Worm (Caenorhabditis elegans): ENCODE data around the gene dmd-6.

DNA sequence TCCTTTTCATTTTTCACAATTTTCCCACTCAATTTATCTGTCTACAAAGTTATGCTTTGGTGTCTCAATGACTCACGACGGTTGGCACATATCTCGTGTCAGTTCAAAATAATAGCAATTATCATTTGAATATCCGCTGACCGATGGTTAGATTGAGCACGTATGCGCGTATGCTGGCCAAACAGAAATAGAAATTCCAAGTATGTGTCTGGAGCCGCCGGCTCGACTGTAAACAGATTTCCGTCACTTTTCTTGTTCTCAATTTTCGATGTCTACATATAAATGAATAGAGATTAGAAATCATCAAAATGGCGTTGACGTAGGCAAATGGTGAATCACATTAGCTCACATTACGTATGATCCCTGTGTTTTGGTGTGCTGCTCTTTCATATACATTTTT, 4.7 kb downstream of the dmd-6 start:
- TF ChIP-seq F57C9.4 (tag; optimal IDR thresholded peaks at IDR 0.05) (no peak), rec-8 (tag; optimal IDR thresholded peaks at IDR 0.05) (no peak)

All from whole organism, young adult.